Worm (Caenorhabditis elegans): Measurements from ENCODE around the gene nhr-130.

DNA sequence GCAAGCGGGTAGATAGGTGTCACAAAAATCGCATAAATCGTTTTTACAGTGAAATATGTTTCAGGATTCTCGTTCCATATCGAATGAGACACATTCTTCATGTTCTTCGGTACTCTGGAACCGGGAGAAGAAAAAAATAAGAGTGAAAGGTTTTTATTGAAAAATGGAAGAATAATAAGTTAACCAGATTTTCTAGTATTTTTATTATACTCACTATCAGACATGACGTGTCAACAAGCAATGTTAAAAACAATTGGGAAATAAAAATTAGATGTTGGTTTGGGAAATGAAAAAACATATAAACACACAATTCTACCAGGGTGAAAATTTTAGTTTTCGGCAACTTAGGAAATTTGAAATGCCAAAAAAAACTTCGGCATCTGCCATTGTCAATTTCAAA lies 29.3 kb upstream of the nhr-130 start, which contains the start of gene srh-37:
- TF ChIP-seq ham-2 (GFP tag; optimal IDR thresholded peaks at IDR 0.05), result no peak
- no peak for TF ChIP-seq unc-62 (GFP tag; optimal IDR thresholded peaks at IDR 0.05)

Measured in whole organism, mixed stage, embryonic.